Fruit fly (Drosophila melanogaster): ENCODE data around the gene spn-A.

spn-A gene

DNA sequence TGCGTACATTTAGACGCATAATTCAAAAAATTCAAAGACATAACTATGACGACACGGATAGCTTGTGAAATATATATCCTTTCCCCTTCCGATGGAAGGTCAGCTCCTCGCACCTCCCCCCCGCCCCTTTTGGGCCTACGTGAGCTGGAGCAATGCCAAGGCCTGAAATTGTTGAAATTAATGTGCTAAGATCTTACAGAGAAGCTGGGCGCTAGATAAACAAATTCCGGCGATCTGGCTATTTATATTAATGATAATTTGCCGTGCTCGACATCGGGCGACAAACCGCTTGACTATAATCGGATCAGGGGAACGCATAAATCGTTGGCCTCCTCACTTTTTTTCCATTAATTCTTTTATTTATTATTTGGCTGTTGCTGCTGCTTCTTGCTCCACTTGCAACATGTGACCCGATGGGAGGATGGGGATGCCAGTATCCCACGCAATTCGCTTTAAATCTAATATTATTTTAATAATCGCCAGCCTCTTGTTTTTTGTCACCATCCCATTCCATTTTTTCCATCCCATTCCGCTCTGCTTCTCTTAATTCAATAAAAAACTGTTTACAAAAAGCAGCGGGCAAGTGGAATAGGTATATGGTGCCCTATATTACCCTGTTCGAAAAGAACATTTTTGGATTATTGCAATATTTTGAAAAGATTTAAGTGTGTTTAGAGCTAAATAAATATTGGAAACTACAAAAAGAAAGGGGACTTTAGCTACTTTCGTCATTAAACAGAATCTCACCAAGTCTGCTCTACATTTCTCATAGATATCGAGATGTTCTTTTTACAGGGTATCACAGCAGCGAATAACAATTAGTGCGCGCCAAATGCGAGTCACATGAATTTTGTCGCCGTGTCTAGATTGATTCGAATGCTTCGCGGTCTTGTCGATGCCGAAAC is 36.2 kb upstream of the spn-A start:
- no peak for TF ChIP-seq tx (GFP tag; optimal IDR thresholded peaks at IDR 0.05)
- TF ChIP-seq gcm (GFP tag; optimal IDR thresholded peaks at IDR 0.05) = no peak
- no peak for TF ChIP-seq CG31365 (tag; optimal IDR thresholded peaks at IDR 0.05)
- TF ChIP-seq CG4424 (GFP tag; optimal IDR thresholded peaks at IDR 0.05) = no peak
- TF ChIP-seq vfl (GFP tag; optimal IDR thresholded peaks at IDR 0.05) = no peak
- no peak for TF ChIP-seq CG31224 (GFP tag; IDR thresholded peaks at IDR 0.05)
- TF ChIP-seq Dp (GFP tag; optimal IDR thresholded peaks at IDR 0.05) = no peak
- no peak for TF ChIP-seq CG32772 (GFP tag; IDR thresholded peaks at IDR 0.05)
- no peak for TF ChIP-seq Usf (GFP tag; optimal IDR thresholded peaks at IDR 0.05)
- no peak for TF ChIP-seq cad (GFP tag; optimal IDR thresholded peaks at IDR 0.05)
- TF ChIP-seq ind (GFP tag; optimal IDR thresholded peaks at IDR 0.05) = no peak
- TF ChIP-seq stwl (tag; optimal IDR thresholded peaks at IDR 0.05) = no peak
- no peak for TF ChIP-seq slbo (GFP tag; IDR thresholded peaks at IDR 0.05)
- no peak for TF ChIP-seq lab (GFP tag; optimal IDR thresholded peaks at IDR 0.05)
- TF ChIP-seq Oli (tag; optimal IDR thresholded peaks at IDR 0.05) = no peak
- no peak for TF ChIP-seq Ets97D (GFP tag; optimal IDR thresholded peaks at IDR 0.05)
- no peak for TF ChIP-seq her (GFP tag; optimal IDR thresholded peaks at IDR 0.05)
- no peak for TF ChIP-seq NfI (GFP tag; optimal IDR thresholded peaks at IDR 0.05)
- TF ChIP-seq gro (GFP tag; optimal IDR thresholded peaks at IDR 0.05) = no peak
- TF ChIP-seq CG4617 (GFP tag; optimal IDR thresholded peaks at IDR 0.05; ENCODE audit: borderline replicate concordance) = no peak
- TF ChIP-seq CG8388 (GFP tag; optimal IDR thresholded peaks at IDR 0.05) = no peak
- no peak for TF ChIP-seq CG1024 (GFP tag; IDR thresholded peaks at IDR 0.05)
- TF ChIP-seq CG12769 (tag; optimal IDR thresholded peaks at IDR 0.05) = peak; percentile 81
- TF ChIP-seq hth (optimal IDR thresholded peaks at IDR 0.05) = no peak
- TF ChIP-seq CG1529 (GFP tag; optimal IDR thresholded peaks at IDR 0.05) = no peak
- TF ChIP-seq CG17912 (GFP tag; optimal IDR thresholded peaks at IDR 0.05) = no peak
- no peak for TF ChIP-seq HLH54F (GFP tag; optimal IDR thresholded peaks at IDR 0.05)
- TF ChIP-seq sd (tag; optimal IDR thresholded peaks at IDR 0.05) = peak; percentile 92
- peak; percentile 91 for TF ChIP-seq D19B (GFP tag; optimal IDR thresholded peaks at IDR 0.05)
- no peak for TF ChIP-seq NFAT (GFP tag; IDR thresholded peaks at IDR 0.05)
- peak; percentile 64 for TF ChIP-seq Med (GFP tag)
- TF ChIP-seq ase (GFP tag; IDR thresholded peaks at IDR 0.05) = no peak
- TF ChIP-seq CG10543 (GFP tag; optimal IDR thresholded peaks at IDR 0.05) = peak; percentile 13
- no peak for TF ChIP-seq Antp (GFP tag; optimal IDR thresholded peaks at IDR 0.05)
- no peak for TF ChIP-seq Xrp1 (GFP tag; IDR thresholded peaks at IDR 0.05)
- no peak for TF ChIP-seq dmrt99B (tag; optimal IDR thresholded peaks at IDR 0.05)
- no peak for TF ChIP-seq Sox100B (GFP tag; optimal IDR thresholded peaks at IDR 0.05)
- peak; percentile 50; the same call in 1 of the 2 replicates for TF ChIP-seq crol (GFP tag; IDR thresholded peaks at IDR 0.05)
- no peak for TF ChIP-seq CG2116 (GFP tag; optimal IDR thresholded peaks at IDR 0.05)
- TF ChIP-seq klu (GFP tag; IDR thresholded peaks at IDR 0.05) = no peak
- TF ChIP-seq cwo (GFP tag; optimal IDR thresholded peaks at IDR 0.05) = peak; percentile 62
- TF ChIP-seq CG4328 (GFP tag; optimal IDR thresholded peaks at IDR 0.05) = peak; percentile 53
- no peak for TF ChIP-seq Sry-δ (GFP tag; optimal IDR thresholded peaks at IDR 0.05)
- no peak for TF ChIP-seq hbn (GFP tag; IDR thresholded peaks at IDR 0.05; ENCODE audit: partially characterized antibody)
- TF ChIP-seq HHEX (GFP tag; optimal IDR thresholded peaks at IDR 0.05) = no peak
- no peak for TF ChIP-seq CG9215 (GFP tag; IDR thresholded peaks at IDR 0.05)
- no peak for TF ChIP-seq fru (optimal IDR thresholded peaks at IDR 0.05)
- TF ChIP-seq NC2β (GFP tag; optimal IDR thresholded peaks at IDR 0.05) = no peak
- TF ChIP-seq ftz-f1 (GFP tag; optimal IDR thresholded peaks at IDR 0.05) = peak; percentile 84
- TF ChIP-seq CG2202 (tag; optimal IDR thresholded peaks at IDR 0.05) = no peak
- TF ChIP-seq wor (GFP tag; IDR thresholded peaks at IDR 0.05) = no peak
